ENCODE assay signal across 4 worm cellular contexts in genomic region chrIII:3915705-3916104, ce11.
TF ChIP-seq lines count a peak whose summit lies in the region.

No protein-coding gene starts in this region.

TF ChIP-seq in whole organism, L2 larva, 48 proteins besides CTCF, POLR2A, EP300 and RAD21:
- no peak for TF ChIP-seq alr-1 (tag; optimal IDR thresholded peaks at IDR 0.05; lab: Kevin White, UChicago)
- TF ChIP-seq nhr-25 (tag; optimal IDR thresholded peaks at IDR 0.05; lab: Kevin White, UChicago), result no peak
- TF ChIP-seq unc-55 (GFP tag; optimal IDR thresholded peaks at IDR 0.05; lab: Kevin White, UChicago), result no peak
- TF ChIP-seq lsy-2 (tag; optimal IDR thresholded peaks at IDR 0.05; lab: Kevin White, UChicago), result no peak
- no peak for TF ChIP-seq ztf-4 (tag; optimal IDR thresholded peaks at IDR 0.05; lab: Kevin White, UChicago)
- TF ChIP-seq sma-9 (GFP tag; optimal IDR thresholded peaks at IDR 0.05; lab: Kevin White, UChicago), result peak; percentile 18
- TF ChIP-seq sma-9 (tag; optimal IDR thresholded peaks at IDR 0.05; lab: Kevin White, UChicago), result no peak
- TF ChIP-seq lin-39 (tag; optimal IDR thresholded peaks at IDR 0.05; lab: Kevin White, UChicago), result no peak
- TF ChIP-seq F13H6.1 (tag; optimal IDR thresholded peaks at IDR 0.05; lab: Kevin White, UChicago), result no peak
- TF ChIP-seq sma-3 (GFP tag; optimal IDR thresholded peaks at IDR 0.05; lab: Kevin White, UChicago), result no peak
- peak; percentile 47 for TF ChIP-seq nhr-129 (tag; optimal IDR thresholded peaks at IDR 0.05; lab: Kevin White, UChicago)
- TF ChIP-seq zag-1 (tag; optimal IDR thresholded peaks at IDR 0.05; lab: Kevin White, UChicago), result no peak
- no peak for TF ChIP-seq elt-1 (tag; optimal IDR thresholded peaks at IDR 0.05; lab: Kevin White, UChicago)
- no peak for TF ChIP-seq lin-11 (tag; optimal IDR thresholded peaks at IDR 0.05; lab: Kevin White, UChicago)
- TF ChIP-seq peb-1 (tag; optimal IDR thresholded peaks at IDR 0.05; lab: Kevin White, UChicago), result no peak

TF ChIP-seq in whole organism, L4 larva, 104 proteins besides CTCF, POLR2A, EP300 and RAD21:
- TF ChIP-seq gei-8 (GFP tag; optimal IDR thresholded peaks at IDR 0.05; lab: Kevin White, UChicago) (no peak), aha-1 (tag; lab: Kevin White, UChicago) (peak; percentile 89), nhr-25 (tag; optimal IDR thresholded peaks at IDR 0.05; lab: Kevin White, UChicago; ENCODE audit: borderline replicate concordance, insufficient read depth) (no peak), mep-1 (tag; optimal IDR thresholded peaks at IDR 0.05; lab: Kevin White, UChicago) (peak; percentile 30), mes-2 (tag; optimal IDR thresholded peaks at IDR 0.05; lab: Kevin White, UChicago; ENCODE audit: poor library complexity, severe bottlenecking) (peak; percentile 39)

TF ChIP-seq in whole organism, late embryonic, 69 proteins besides CTCF, POLR2A, EP300 and RAD21:
- TF ChIP-seq ref-2 (tag; optimal IDR thresholded peaks at IDR 0.05; lab: Kevin White, UChicago) (peak; percentile 3), tbx-2 (tag; optimal IDR thresholded peaks at IDR 0.05; lab: Kevin White, UChicago) (peak; percentile 1), sox-2 (GFP tag; IDR thresholded peaks at IDR 0.05; lab: Robert Waterston, UW) (no peak), C08G9.2 (tag; optimal IDR thresholded peaks at IDR 0.05; lab: Kevin White, UChicago) (no peak), elt-4 (tag; optimal IDR thresholded peaks at IDR 0.05; lab: Kevin White, UChicago) (no peak), nfya-1 (tag; optimal IDR thresholded peaks at IDR 0.05; lab: Kevin White, UChicago) (peak; percentile 60), hlh-8 (tag; optimal IDR thresholded peaks at IDR 0.05; lab: Kevin White, UChicago) (peak; percentile 12), ceh-30 (tag; optimal IDR thresholded peaks at IDR 0.05; lab: Kevin White, UChicago) (no peak), eyg-1 (tag; optimal IDR thresholded peaks at IDR 0.05; lab: Kevin White, UChicago) (no peak), ceh-31 (tag; optimal IDR thresholded peaks at IDR 0.05; lab: Kevin White, UChicago) (peak; percentile 10), nhr-11 (tag; optimal IDR thresholded peaks at IDR 0.05; lab: Kevin White, UChicago) (no peak), unc-55 (GFP tag; optimal IDR thresholded peaks at IDR 0.05; lab: Kevin White, UChicago) (peak; percentile 54), ceh-9 (tag; optimal IDR thresholded peaks at IDR 0.05; lab: Kevin White, UChicago) (no peak), lin-11 (tag; optimal IDR thresholded peaks at IDR 0.05; lab: Kevin White, UChicago) (no peak)

TF ChIP-seq in whole organism, mixed stage, embryonic, 35 proteins besides CTCF, POLR2A, EP300 and RAD21:
- TF ChIP-seq ham-2 (GFP tag; optimal IDR thresholded peaks at IDR 0.05; lab: Kevin White, UChicago) (peak; percentile 88), cnd-1 (tag; optimal IDR thresholded peaks at IDR 0.05; lab: Kevin White, UChicago) (peak; percentile 12), lin-13 (tag; optimal IDR thresholded peaks at IDR 0.05; lab: Kevin White, UChicago) (no peak), elt-3 (tag; optimal IDR thresholded peaks at IDR 0.05; lab: Kevin White, UChicago) (no peak), ceh-39 (tag; optimal IDR thresholded peaks at IDR 0.05; lab: Kevin White, UChicago) (no peak), M03D4.4 (tag; optimal IDR thresholded peaks at IDR 0.05; lab: Kevin White, UChicago) (no peak), flh-1 (GFP tag; optimal IDR thresholded peaks at IDR 0.05; lab: Kevin White, UChicago) (no peak), lin-32 (GFP tag; optimal IDR thresholded peaks at IDR 0.05; lab: Kevin White, UChicago) (no peak), ceh-43 (GFP tag; optimal IDR thresholded peaks at IDR 0.05; lab: Kevin White, UChicago) (no peak), unc-120 (tag; optimal IDR thresholded peaks at IDR 0.05; lab: Kevin White, UChicago; ENCODE audit: poor library complexity, severe bottlenecking) (peak; percentile 30), nhr-76 (tag; optimal IDR thresholded peaks at IDR 0.05; lab: Kevin White, UChicago) (no peak), ztf-11 (tag; optimal IDR thresholded peaks at IDR 0.05; lab: Kevin White, UChicago) (peak; percentile 24), mab-5 (tag; optimal IDR thresholded peaks at IDR 0.05; lab: Kevin White, UChicago) (no peak), bed-3 (GFP tag; optimal IDR thresholded peaks at IDR 0.05; lab: Kevin White, UChicago) (no peak), mls-2 (tag; optimal IDR thresholded peaks at IDR 0.05; lab: Kevin White, UChicago) (no peak), ceh-83 (GFP tag; optimal IDR thresholded peaks at IDR 0.05; lab: Kevin White, UChicago) (no peak), sptf-1 (tag; optimal IDR thresholded peaks at IDR 0.05; lab: Kevin White, UChicago) (no peak), hlh-1 (tag; optimal IDR thresholded peaks at IDR 0.05; lab: Kevin White, UChicago) (peak; percentile 79), tbx-8 (GFP tag; optimal IDR thresholded peaks at IDR 0.05; lab: Kevin White, UChicago) (no peak), mep-1 (tag; optimal IDR thresholded peaks at IDR 0.05; lab: Kevin White, UChicago) (peak; percentile 15), zip-8 (tag; optimal IDR thresholded peaks at IDR 0.05; lab: Kevin White, UChicago) (no peak), nhr-12 (tag; optimal IDR thresholded peaks at IDR 0.05; lab: Kevin White, UChicago) (no peak), elt-1 (tag; optimal IDR thresholded peaks at IDR 0.05; lab: Kevin White, UChicago; ENCODE audit: borderline replicate concordance, insufficient read depth) (no peak), unc-39 (tag; optimal IDR thresholded peaks at IDR 0.05; lab: Kevin White, UChicago) (no peak), blmp-1 (tag; optimal IDR thresholded peaks at IDR 0.05; lab: Kevin White, UChicago) (no peak), nhr-2 (tag; optimal IDR thresholded peaks at IDR 0.05; lab: Kevin White, UChicago) (peak; percentile 4), snpc-4 (tag; optimal IDR thresholded peaks at IDR 0.05; lab: Kevin White, UChicago) (no peak), lsy-2 (tag; optimal IDR thresholded peaks at IDR 0.05; lab: Kevin White, UChicago) (no peak), nhr-237 (tag; optimal IDR thresholded peaks at IDR 0.05; lab: Kevin White, UChicago) (no peak), unc-62 (GFP tag; optimal IDR thresholded peaks at IDR 0.05; lab: Kevin White, UChicago) (peak; percentile 53), pha-4 (tag; optimal IDR thresholded peaks at IDR 0.05; lab: Kevin White, UChicago) (peak; percentile 4), sem-2 (GFP tag; optimal IDR thresholded peaks at IDR 0.05; lab: Kevin White, UChicago) (no peak), nhr-28 (tag; optimal IDR thresholded peaks at IDR 0.05; lab: Kevin White, UChicago) (no peak), ces-1 (GFP tag; optimal IDR thresholded peaks at IDR 0.05; lab: Kevin White, UChicago) (peak; percentile 37), drap-1 (GFP tag; optimal IDR thresholded peaks at IDR 0.05; lab: Kevin White, UChicago) (no peak)
TF ChIP-seq in whole organism, mixed stage, embryonic: peak in this region for 10.
